Worm (Caenorhabditis elegans): Measurements from ENCODE around the gene fbxb-57.

- TF ChIP-seq mes-4 (tag; optimal IDR thresholded peaks at IDR 0.05) (no peak), nfya-1 (tag; optimal IDR thresholded peaks at IDR 0.05; ENCODE audit: borderline replicate concordance, insufficient read depth) (no peak)
Observed at ce11 chrV:19329263-19329662, 40.7 kb downstream of the fbxb-57 start, which contains the start of gene fbxb-65.
